Worm (Caenorhabditis elegans) whole organism, L2 larva: ENCODE results near the gene srw-71.
"Not testable (repeated sequence)": the region's sequence is repeated elsewhere in the genome, so short reads cannot be mapped to it uniquely, and the experiment has no call there.

Experiments
- F13H6.1 ChIP-seq: sonication (generic microtip); optimal IDR thresholded peaks from 2 replicates; lab custom pipeline; 2016; ENCODE audit warnings: missing genetic modification characterization, missing compliant biosample characterization
- R02D3.7 ChIP-seq: fragments of 150-350 bp; optimal IDR thresholded peaks from 2 replicates; lab custom pipeline; 2014; ENCODE audit warnings: missing biosample characterization, missing genetic modification characterization
- Y55F3AM.14 ChIP-seq: fragments of 200-800 bp; sonication (Bioruptor generic); optimal IDR thresholded peaks from 2 replicates; lab custom pipeline; 2018; ENCODE audit warnings: mild to moderate bottlenecking, missing genetic modification characterization, missing compliant biosample characterization
- aly-2 ChIP-seq: fragments of 150-350 bp; optimal IDR thresholded peaks from 2 replicates; lab custom pipeline; 2014; ENCODE audit warnings: missing biosample characterization, missing genetic modification characterization
- ama-1 ChIP-seq: fragments of 150-350 bp; optimal IDR thresholded peaks from 2 replicates; lab custom pipeline; 2018; ENCODE audit warnings: inconsistent platforms
- blmp-1 ChIP-seq: sonication (generic microtip); optimal IDR thresholded peaks from 2 replicates; lab custom pipeline; 2017; ENCODE audit warnings: missing genetic modification characterization, mild to moderate bottlenecking, missing compliant biosample characterization, antibody characterized with exemption, moderate library complexity; ENCODE audit not compliant: insufficient read depth
- ceh-16 ChIP-seq: fragments of 150-350 bp; optimal IDR thresholded peaks from 2 replicates; lab custom pipeline; 2014; ENCODE audit warnings: missing biosample characterization, missing genetic modification characterization
- ceh-82 ChIP-seq: fragments of 150-350 bp; optimal IDR thresholded peaks from 2 replicates; lab custom pipeline; 2014; ENCODE audit warnings: missing biosample characterization, missing genetic modification characterization
- crh-2 ChIP-seq: sonication (generic microtip); optimal IDR thresholded peaks from 2 replicates; lab custom pipeline; 2017; ENCODE audit warnings: missing biosample characterization, missing genetic modification characterization
- dmd-4 ChIP-seq: sonication (generic microtip); optimal IDR thresholded peaks from 2 replicates; lab custom pipeline; 2017; ENCODE audit warnings: missing biosample characterization, missing genetic modification characterization
- egl-27 ChIP-seq: sonication (generic microtip); optimal IDR thresholded peaks from 3 replicates; lab custom pipeline; 2017; ENCODE audit warnings: missing biosample characterization, missing genetic modification reagents, missing genetic modification characterization
- elt-1 ChIP-seq: fragments of 150-350 bp; optimal IDR thresholded peaks from 2 replicates; lab custom pipeline; 2014; ENCODE audit warnings: missing biosample characterization, missing genetic modification characterization
- elt-3 ChIP-seq: sonication (generic microtip); optimal IDR thresholded peaks from 2 replicates; lab custom pipeline; 2017; ENCODE audit warnings: missing biosample characterization, missing genetic modification characterization
- fos-1 ChIP-seq: fragments of 150-350 bp; optimal IDR thresholded peaks from 2 replicates; lab custom pipeline; 2014; ENCODE audit warnings: missing biosample characterization, missing genetic modification characterization
- gmeb-1 ChIP-seq: fragments of 150-350 bp; optimal IDR thresholded peaks from 2 replicates; lab custom pipeline; 2014; ENCODE audit warnings: missing biosample characterization, missing genetic modification characterization
- lin-11 ChIP-seq: fragments of 150-350 bp; sonication (generic microtip); optimal IDR thresholded peaks from 2 replicates; lab custom pipeline; 2014; ENCODE audit warnings: missing biosample characterization, missing genetic modification characterization, inconsistent platforms, mixed read lengths
- lin-13 ChIP-seq: fragments of 150-350 bp; optimal IDR thresholded peaks from 2 replicates; lab custom pipeline; 2014; ENCODE audit warnings: missing biosample characterization, missing genetic modification reagents, missing genetic modification characterization
- lin-39 ChIP-seq: fragments of 150-350 bp; optimal IDR thresholded peaks from 2 replicates; lab custom pipeline; 2014; ENCODE audit warnings: missing biosample characterization, missing genetic modification reagents, missing genetic modification characterization
- lsy-2 ChIP-seq, 2 experiments: fragments of 150-350 bp in 1 of 2; sonication (generic microtip) in 1 of 2; optimal IDR thresholded peaks; 2 replicates each; lab custom pipeline; 2014 to 2017; ENCODE audit warnings: missing biosample characterization in 2 of 2, missing genetic modification characterization in 2 of 2
- mab-5 ChIP-seq: fragments of 150-350 bp; optimal IDR thresholded peaks from 2 replicates; lab custom pipeline; 2014; ENCODE audit warnings: missing biosample characterization, missing genetic modification characterization
- mbf-1 ChIP-seq: sonication (generic microtip); optimal IDR thresholded peaks from 2 replicates; lab custom pipeline; 2017; ENCODE audit warnings: missing biosample characterization, missing genetic modification characterization
- mdl-1 ChIP-seq, 2 experiments: fragments of 150-350 bp in 1 of 2; sonication (generic microtip) in 1 of 2; optimal IDR thresholded peaks; 2 replicates each; lab custom pipeline; 2017; ENCODE audit warnings: missing biosample characterization in 2 of 2, missing genetic modification characterization in 2 of 2
- nhr-10 ChIP-seq: sonication (generic microtip); optimal IDR thresholded peaks from 2 replicates; lab custom pipeline; 2017; ENCODE audit warnings: missing biosample characterization, missing genetic modification characterization
- nhr-11 ChIP-seq: fragments of 150-350 bp; optimal IDR thresholded peaks from 2 replicates; lab custom pipeline; 2014; ENCODE audit warnings: missing biosample characterization, missing genetic modification characterization
- nhr-12 ChIP-seq: fragments of 150-350 bp; optimal IDR thresholded peaks from 2 replicates; lab custom pipeline; 2014; ENCODE audit warnings: missing biosample characterization, missing genetic modification characterization
- nhr-237 ChIP-seq: fragments of 150-350 bp; optimal IDR thresholded peaks from 2 replicates; lab custom pipeline; 2014; ENCODE audit warnings: missing biosample characterization, missing genetic modification characterization
- nhr-25 ChIP-seq: fragments of 150-350 bp; sonication (generic microtip); optimal IDR thresholded peaks from 3 replicates; lab custom pipeline; 2014; ENCODE audit warnings: missing biosample characterization, missing genetic modification characterization
- nhr-6 ChIP-seq: fragments of 150-350 bp; optimal IDR thresholded peaks from 2 replicates; lab custom pipeline; 2014; ENCODE audit warnings: missing biosample characterization, missing genetic modification characterization
- sem-4 ChIP-seq: fragments of 150-350 bp; optimal IDR thresholded peaks from 2 replicates; lab custom pipeline; 2014; ENCODE audit warnings: missing biosample characterization, missing genetic modification reagents, missing genetic modification characterization
- skn-1 ChIP-seq: sonication (generic microtip); optimal IDR thresholded peaks from 2 replicates; lab custom pipeline; 2017; ENCODE audit warnings: missing biosample characterization, missing genetic modification characterization
- sma-3 ChIP-seq: sonication (generic microtip); optimal IDR thresholded peaks from 2 replicates; lab custom pipeline; 2016; ENCODE audit warnings: missing genetic modification reagents, missing genetic modification characterization, missing compliant biosample characterization
- unc-55 ChIP-seq: fragments of 150-350 bp; sonication (generic microtip); optimal IDR thresholded peaks from 3 replicates; lab custom pipeline; 2014; ENCODE audit warnings: missing biosample characterization, missing genetic modification reagents, missing genetic modification characterization
- unc-62 ChIP-seq: fragments of 150-350 bp; optimal IDR thresholded peaks from 2 replicates; lab custom pipeline; 2014; ENCODE audit warnings: missing biosample characterization, missing genetic modification reagents, missing genetic modification characterization
- zag-1 ChIP-seq: fragments of 150-350 bp; optimal IDR thresholded peaks from 2 replicates; lab custom pipeline; 2014; ENCODE audit warnings: missing biosample characterization, missing genetic modification characterization
- ztf-11 ChIP-seq: sonication (generic microtip); optimal IDR thresholded peaks from 2 replicates; lab custom pipeline; 2017; ENCODE audit warnings: missing biosample characterization, missing genetic modification characterization

srw-71 gene

DNA sequence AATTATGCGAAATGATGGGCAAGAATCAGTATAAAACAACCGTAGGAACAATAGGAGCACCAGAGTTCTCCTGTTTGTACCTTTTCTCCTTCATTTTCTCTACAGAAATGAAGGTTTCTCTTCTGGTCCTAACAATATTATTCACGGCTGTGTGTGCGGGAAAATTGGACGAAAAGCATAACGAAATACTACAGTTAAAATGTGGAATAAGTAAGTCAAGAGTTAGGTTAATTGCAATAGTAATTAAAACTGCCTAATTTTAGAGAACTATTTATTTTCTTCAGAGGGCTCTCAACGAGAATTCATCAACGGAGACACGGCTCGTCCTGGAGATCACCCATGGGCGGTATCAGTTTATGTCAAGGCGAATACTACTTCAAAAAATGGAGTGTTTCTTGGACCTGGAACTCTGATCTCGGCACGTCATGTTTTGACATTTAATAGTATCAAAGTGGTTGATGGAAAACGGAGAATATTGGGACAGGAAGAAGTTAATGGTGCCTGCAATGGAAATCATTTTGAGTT is 18.4 kb upstream of the srw-71 start, which contains the start of gene try-12:
try-12 (plus strand) TSS at position 51 of the 525 bp plus-strand sequence.
- no peak for TF ChIP-seq ceh-82 (tag; lab: Kevin White, UChicago)

ce11 chrV:7446965-7447364 is 16.0 kb upstream of the srw-71 start, which contains the start of gene F25E5.5:
Gene F25E5.5 (plus strand): TSS chrV:7447265.
- TF ChIP-seq unc-55 (GFP tag; lab: Kevin White, UChicago) (no peak), nhr-237 (tag; lab: Kevin White, UChicago) (no peak), fos-1 (tag; lab: Kevin White, UChicago) (no peak), mab-5 (tag; lab: Kevin White, UChicago) (no peak), sma-3 (GFP tag; lab: Kevin White, UChicago) (no peak), lin-11 (tag; lab: Kevin White, UChicago) (no peak), nhr-6 (tag; lab: Kevin White, UChicago) (no peak), elt-3 (tag; lab: Kevin White, UChicago) (no peak), F13H6.1 (no peak), aly-2 (tag; lab: Kevin White, UChicago) (no peak), ztf-11 (no peak), sem-4 (no peak), blmp-1 (tag; lab: Kevin White, UChicago) (no peak), nhr-25 (tag; lab: Kevin White, UChicago) (no peak), crh-2 (tag; lab: Kevin White, UChicago) (no peak), mdl-1 (tag; optimal IDR thresholded peaks at IDR 0.05; lab: Kevin White, UChicago) (no peak), nhr-12 (tag; lab: Kevin White, UChicago) (no peak), dmd-4 (tag; lab: Kevin White, UChicago) (no peak), ama-1 (no peak)

DNA sequence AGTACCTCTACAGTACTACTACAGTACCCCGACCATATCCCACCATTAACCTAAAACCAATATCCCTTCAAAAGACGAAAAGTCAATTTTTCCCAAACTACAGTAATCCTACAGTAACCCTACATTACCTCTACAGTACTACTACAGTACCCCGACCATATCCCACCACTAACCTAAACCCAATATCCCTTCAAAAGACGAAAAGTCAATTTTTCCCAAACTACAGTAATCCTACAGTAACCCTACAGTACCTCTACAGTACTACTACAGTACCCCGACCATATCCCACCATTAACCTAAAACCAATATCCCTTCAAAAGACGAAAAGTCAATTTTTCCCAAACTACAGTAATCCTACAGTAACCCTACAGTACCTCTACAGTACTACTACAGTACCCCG is 13.4 kb upstream of the srw-71 start, which contains the start of gene nhr-141:
nhr-141 (plus strand) TSS at position 331 of the 400 bp plus-strand sequence.
- not testable (repeated sequence) for TF ChIP-seq dmd-4, mbf-1, skn-1 (tag; lab: Kevin White, UChicago)

DNA sequence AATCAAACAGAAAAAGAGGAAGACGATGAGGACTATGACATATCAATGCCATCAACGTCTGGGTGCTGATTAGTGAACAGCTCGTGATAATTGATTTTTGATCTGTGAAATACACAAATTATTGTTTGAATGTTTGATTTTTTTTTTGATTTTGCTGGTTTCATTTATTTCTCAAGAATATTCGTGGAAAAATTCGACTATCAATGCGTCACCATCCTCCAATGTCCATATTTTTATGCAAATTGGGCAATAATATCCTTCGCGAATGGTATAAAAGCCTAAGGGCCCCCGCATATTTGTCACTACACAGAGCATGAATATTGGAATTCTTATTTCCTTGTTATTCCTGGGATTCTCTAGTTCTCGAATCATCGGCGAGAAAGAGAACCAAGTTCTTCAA is 8.9 kb upstream of the srw-71 start, which contains the start of gene try-13:
try-13 (plus strand) TSS at position 301 of the 400 bp plus-strand sequence.
- no peak for TF ChIP-seq mbf-1 (tag; lab: Kevin White, UChicago)
- TF ChIP-seq lsy-2 (tag; optimal IDR thresholded peaks at IDR 0.05; lab: Kevin White, UChicago) = no peak
- TF ChIP-seq mdl-1 (tag; optimal IDR thresholded peaks at IDR 0.05; lab: Kevin White, UChicago) = no peak
- no peak for TF ChIP-seq unc-55 (GFP tag; lab: Kevin White, UChicago)
- TF ChIP-seq sem-4 = no peak
- TF ChIP-seq unc-62 (GFP tag; lab: Kevin White, UChicago) = no peak
- no peak for TF ChIP-seq elt-1 (tag; lab: Kevin White, UChicago)
- no peak for TF ChIP-seq lin-13 (GFP tag; lab: Kevin White, UChicago)
- no peak for TF ChIP-seq nhr-11

ce11 chrV:7437985-7438384 is 7.1 kb upstream of the srw-71 start, which contains the start of gene F25E5.16:
Gene F25E5.16 (plus strand): TSS chrV:7438285.
- TF ChIP-seq Y55F3AM.14 (GFP tag; lab: Kevin White, UChicago) (no peak), nhr-25 (tag; lab: Kevin White, UChicago) (no peak), ceh-82 (tag; lab: Kevin White, UChicago) (no peak), sem-4 (no peak), F13H6.1 (no peak), lin-13 (GFP tag; lab: Kevin White, UChicago) (no peak), egl-27 (no peak), nhr-10 (no peak), lin-39 (tag; lab: Kevin White, UChicago) (no peak), zag-1 (tag; lab: Kevin White, UChicago) (no peak), mab-5 (tag; lab: Kevin White, UChicago) (no peak), ceh-16 (tag; lab: Kevin White, UChicago) (no peak), R02D3.7 (tag; lab: Kevin White, UChicago) (no peak), dmd-4 (tag; lab: Kevin White, UChicago) (no peak), ztf-11 (no peak), gmeb-1 (no peak)
